Worm (Caenorhabditis elegans): ENCODE results near the gene AH9.1.

Gene AH9.1

DNA sequence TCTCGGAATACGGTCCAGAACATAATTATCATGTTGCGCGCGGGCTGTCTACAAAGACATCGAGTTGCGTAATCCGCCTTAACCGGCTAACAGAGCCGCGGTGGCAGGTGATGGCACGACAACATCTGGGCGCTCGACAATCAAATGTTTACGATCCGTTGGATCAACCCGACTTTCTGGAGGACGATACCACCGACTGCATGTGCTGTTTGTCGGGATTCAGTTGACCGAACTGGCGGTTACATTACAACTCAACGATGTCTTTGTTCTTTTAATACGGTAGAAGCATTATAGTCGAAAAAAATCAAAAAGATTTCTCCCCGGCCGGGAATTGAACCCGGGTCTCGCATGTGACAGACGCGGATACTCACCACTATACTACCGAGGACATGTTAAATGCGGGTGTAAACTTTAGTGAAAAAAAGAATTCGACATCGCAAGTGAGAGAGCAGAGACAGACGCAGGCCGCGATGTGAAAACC is 19.9 kb downstream of the AH9.1 start (continued):
- TF ChIP-seq nhr-179 (tag; optimal IDR thresholded peaks at IDR 0.05) (peak; percentile 31), F37B4.10 (GFP tag; IDR thresholded peaks at IDR 0.05) (no peak), rcor-1 (GFP tag; IDR thresholded peaks at IDR 0.05) (peak; percentile 79), lsy-27 (tag; optimal IDR thresholded peaks at IDR 0.05; ENCODE audit: borderline replicate concordance, insufficient read depth) (no peak), sptf-2 (GFP tag; optimal IDR thresholded peaks at IDR 0.05) (peak; percentile 79), B0336.3 (GFP tag; IDR thresholded peaks at IDR 0.05) (peak; percentile 41; the same call in 1 of the 2 replicates), tbx-9 (tag; optimal IDR thresholded peaks at IDR 0.05; ENCODE audit: borderline replicate concordance) (no peak), Y56A3A.18 (GFP tag; IDR thresholded peaks at IDR 0.05) (peak; percentile 84), lin-54 (GFP tag; optimal IDR thresholded peaks at IDR 0.05) (no peak), D2030.7 (GFP tag; IDR thresholded peaks at IDR 0.05) (peak; percentile 72), dpl-1 (GFP tag; optimal IDR thresholded peaks at IDR 0.05) (no peak), zim-3 (tag; optimal IDR thresholded peaks at IDR 0.05) (peak; percentile 40), F23B12.7 (tag; optimal IDR thresholded peaks at IDR 0.05; ENCODE audit: insufficient read depth) (peak; percentile 80), F33H1.4 (GFP tag; IDR thresholded peaks at IDR 0.05) (0 out of 2 replicates have a peak, but pooled peaks have one; percentile 14), madf-3 (GFP tag; IDR thresholded peaks at IDR 0.05) (no peak), snpc-3.4 (tag; optimal IDR thresholded peaks at IDR 0.05) (peak; percentile 60), ceh-79 (tag; optimal IDR thresholded peaks at IDR 0.05) (no peak), snpc-4 (GFP tag; optimal IDR thresholded peaks at IDR 0.05) (peak; percentile 64), snpc-4 (tag; optimal IDR thresholded peaks at IDR 0.05) (peak in 3 of 4 experiments; percentile 61 to 75 (median 67)), Y53F4B.3 (GFP tag; IDR thresholded peaks at IDR 0.05) (no peak), hrde-1 (tag; optimal IDR thresholded peaks at IDR 0.05; ENCODE audit: borderline replicate concordance) (peak; percentile 61), nhr-120 (GFP tag; IDR thresholded peaks at IDR 0.05) (0 out of 2 replicates have a peak, but pooled peaks have one; percentile 53), bed-2 (GFP tag; IDR thresholded peaks at IDR 0.05) (no peak), let-526 (GFP tag; IDR thresholded peaks at IDR 0.05) (peak; percentile 77; the same call in 1 of the 2 replicates), B0035.1 (tag; optimal IDR thresholded peaks at IDR 0.05) (peak; percentile 53), unc-62 (GFP tag; optimal IDR thresholded peaks at IDR 0.05) (no peak), tbp1 (GFP tag; optimal IDR thresholded peaks at IDR 0.05) (peak; percentile 92), rpc-1 (optimal IDR thresholded peaks at IDR 0.05) (peak; percentile 95), rpc-1 (tag; optimal IDR thresholded peaks at IDR 0.05) (peak; percentile 89), mcd-1 (GFP tag; IDR thresholded peaks at IDR 0.05) (peak; percentile 59), zfh-2 (GFP tag; conservative IDR thresholded peaks at IDR 0.05) (peak; percentile 38; the same call in 1 of the 2 replicates), repo-1 (tag; optimal IDR thresholded peaks at IDR 0.05) (peak; percentile 68), Y53G8AR.9 (GFP tag; conservative IDR thresholded peaks at IDR 0.05) (0 out of 2 replicates have a peak, but pooled peaks have one; percentile 31), hmg-20 (GFP tag; IDR thresholded peaks at IDR 0.05) (no peak), ztf-28 (GFP tag; IDR thresholded peaks at IDR 0.05) (peak; percentile 54; the same call in 1 of the 2 replicates), F39B2.1 (GFP tag; IDR thresholded peaks at IDR 0.05) (no peak), mel-28 (tag; optimal IDR thresholded peaks at IDR 0.05; ENCODE audit: borderline replicate concordance) (no peak), attf-6 (GFP tag; IDR thresholded peaks at IDR 0.05) (no peak), ekl-4 (GFP tag; IDR thresholded peaks at IDR 0.05) (0 out of 2 replicates have a peak, but pooled peaks have one; percentile 48), aptf-3 (GFP tag; IDR thresholded peaks at IDR 0.05) (peak; percentile 58; the same call in 1 of the 2 replicates), mes-4 (tag; optimal IDR thresholded peaks at IDR 0.05) (peak; percentile 84), F52B5.7 (tag; optimal IDR thresholded peaks at IDR 0.05) (peak; percentile 87), mxl-1 (tag; optimal IDR thresholded peaks at IDR 0.05) (peak; percentile 10), C17E4.6 (GFP tag; IDR thresholded peaks at IDR 0.05) (no peak), Y67H2A.10 (GFP tag; conservative IDR thresholded peaks at IDR 0.05) (peak; percentile 26; the same call in 1 of the 2 replicates), hlh-12 (tag; optimal IDR thresholded peaks at IDR 0.05) (no peak), nfyb-1 (GFP tag; IDR thresholded peaks at IDR 0.05) (peak; percentile 84), Y95B8A.8 (GFP tag; IDR thresholded peaks at IDR 0.05) (peak; percentile 69)
